Worm (Caenorhabditis elegans) whole organism, mixed stage, embryonic: Measurements from ENCODE around the gene che-12.

ENCODE experiments used
- M03D4.4 ChIP-seq: sonication (generic microtip); optimal IDR thresholded peaks from 2 replicates; lab custom pipeline; 2017; ENCODE audit warnings: mild to moderate bottlenecking, missing genetic modification characterization, missing compliant biosample characterization
- bed-3 ChIP-seq: fragments of 200-800 bp; sonication (Bioruptor generic); optimal IDR thresholded peaks from 3 replicates; lab custom pipeline; 2018; ENCODE audit warnings: mild to moderate bottlenecking, missing genetic modification characterization, moderate library complexity, missing compliant biosample characterization
- blmp-1 ChIP-seq: fragments of 150-350 bp; optimal IDR thresholded peaks from 2 replicates; lab custom pipeline; 2014; ENCODE audit warnings: missing biosample characterization, missing genetic modification characterization
- ceh-39 ChIP-seq: fragments of 150-350 bp; optimal IDR thresholded peaks from 2 replicates; lab custom pipeline; 2014; ENCODE audit warnings: missing biosample characterization, missing genetic modification characterization
- ceh-43 ChIP-seq: fragments of 200-800 bp; sonication (Bioruptor generic); optimal IDR thresholded peaks from 2 replicates; lab custom pipeline; 2018; ENCODE audit warnings: mild to moderate bottlenecking, missing genetic modification characterization, moderate library complexity, missing compliant biosample characterization
- ceh-83 ChIP-seq: fragments of 200-800 bp; sonication (Bioruptor generic); optimal IDR thresholded peaks from 2 replicates; lab custom pipeline; 2018; ENCODE audit warnings: mild to moderate bottlenecking, missing genetic modification characterization, missing compliant biosample characterization
- ces-1 ChIP-seq: fragments of 150-350 bp; optimal IDR thresholded peaks from 2 replicates; lab custom pipeline; 2014; ENCODE audit warnings: missing biosample characterization, missing genetic modification reagents, missing genetic modification characterization
- drap-1 ChIP-seq: fragments of 200-800 bp; sonication (Bioruptor generic); optimal IDR thresholded peaks from 3 replicates; lab custom pipeline; 2018; ENCODE audit warnings: mild to moderate bottlenecking, missing genetic modification characterization, missing compliant biosample characterization
- elt-3 ChIP-seq: fragments of 150-350 bp; optimal IDR thresholded peaks from 2 replicates; lab custom pipeline; 2014; ENCODE audit warnings: missing biosample characterization, missing genetic modification characterization
- flh-1 ChIP-seq: fragments of 200-800 bp; sonication (Bioruptor generic); optimal IDR thresholded peaks from 2 replicates; lab custom pipeline; 2018; ENCODE audit warnings: mild to moderate bottlenecking, missing genetic modification characterization, moderate library complexity, missing compliant biosample characterization
- ham-2 ChIP-seq: fragments of 200-800 bp; sonication (Bioruptor generic); optimal IDR thresholded peaks from 2 replicates; lab custom pipeline; 2018; ENCODE audit warnings: mild to moderate bottlenecking, missing genetic modification characterization, missing compliant biosample characterization
- hlh-1 ChIP-seq: fragments of 150-350 bp; optimal IDR thresholded peaks from 2 replicates; lab custom pipeline; 2014; ENCODE audit warnings: missing biosample characterization, missing genetic modification reagents, missing genetic modification characterization
- lin-13 ChIP-seq: fragments of 150-350 bp; optimal IDR thresholded peaks from 2 replicates; lab custom pipeline; 2014; ENCODE audit warnings: missing biosample characterization, missing genetic modification characterization
- lin-32 ChIP-seq: fragments of 200-800 bp; sonication (Bioruptor generic); optimal IDR thresholded peaks from 2 replicates; lab custom pipeline; 2018; ENCODE audit warnings: mild to moderate bottlenecking, missing genetic modification characterization, missing compliant biosample characterization
- lsy-2 ChIP-seq: fragments of 150-350 bp; optimal IDR thresholded peaks from 2 replicates; lab custom pipeline; 2014; ENCODE audit warnings: missing biosample characterization, missing genetic modification characterization
- mep-1 ChIP-seq: fragments of 150-350 bp; optimal IDR thresholded peaks from 2 replicates; lab custom pipeline; 2017; ENCODE audit warnings: missing biosample characterization, missing genetic modification reagents, missing genetic modification characterization, inconsistent platforms
- mls-2 ChIP-seq: sonication (generic microtip); optimal IDR thresholded peaks from 2 replicates; lab custom pipeline; 2016; ENCODE audit warnings: mild to moderate bottlenecking, missing genetic modification characterization, moderate library complexity, missing compliant biosample characterization
- nhr-12 ChIP-seq: fragments of 150-350 bp; optimal IDR thresholded peaks from 2 replicates; lab custom pipeline; 2014; ENCODE audit warnings: missing biosample characterization, missing genetic modification characterization
- nhr-2 ChIP-seq: fragments of 150-350 bp; optimal IDR thresholded peaks from 2 replicates; lab custom pipeline; 2014; ENCODE audit warnings: missing biosample characterization, missing genetic modification characterization
- nhr-237 ChIP-seq: fragments of 150-350 bp; optimal IDR thresholded peaks from 2 replicates; lab custom pipeline; 2014; ENCODE audit warnings: missing biosample characterization, missing genetic modification characterization
- nhr-76 ChIP-seq: sonication (generic microtip); optimal IDR thresholded peaks from 2 replicates; lab custom pipeline; 2017; ENCODE audit warnings: missing biosample characterization, missing genetic modification characterization
- pha-4 ChIP-seq: fragments of 150-350 bp; optimal IDR thresholded peaks from 2 replicates; lab custom pipeline; 2018; ENCODE audit warnings: missing biosample characterization, missing genetic modification reagents, missing genetic modification characterization
- sem-2 ChIP-seq: fragments of 200-800 bp; sonication (Bioruptor generic); optimal IDR thresholded peaks from 2 replicates; lab custom pipeline; 2018; ENCODE audit warnings: mild to moderate bottlenecking, missing genetic modification characterization, missing compliant biosample characterization
- snpc-4 ChIP-seq: fragments of 150-350 bp; optimal IDR thresholded peaks from 2 replicates; lab custom pipeline; 2014; ENCODE audit warnings: missing biosample characterization, missing genetic modification characterization
- sptf-1 ChIP-seq: sonication (generic microtip); optimal IDR thresholded peaks from 2 replicates; lab custom pipeline; 2017; ENCODE audit warnings: mild to moderate bottlenecking, missing genetic modification characterization, moderate library complexity, missing compliant biosample characterization
- unc-120 ChIP-seq: sonication (generic microtip); optimal IDR thresholded peaks from 2 replicates; lab custom pipeline; 2017; ENCODE audit warnings: missing genetic modification characterization, missing compliant biosample characterization; ENCODE audit not compliant: poor library complexity, severe bottlenecking
- unc-39 ChIP-seq: fragments of 150-350 bp; optimal IDR thresholded peaks from 2 replicates; lab custom pipeline; 2014; ENCODE audit warnings: missing biosample characterization, missing genetic modification characterization
- unc-62 ChIP-seq: fragments of 150-350 bp; optimal IDR thresholded peaks from 2 replicates; lab custom pipeline; 2014; ENCODE audit warnings: missing biosample characterization, missing genetic modification reagents, missing genetic modification characterization
- zip-8 ChIP-seq: fragments of 150-350 bp; optimal IDR thresholded peaks from 2 replicates; lab custom pipeline; 2014; ENCODE audit warnings: missing biosample characterization, missing genetic modification characterization

The che-12 gene

ce11 chrV:10314371-10314770 lies 7.2 kb upstream of the che-12 start, which contains the start of gene trx-2:
trx-2 (plus strand) TSS chrV:10314671.
- TF ChIP-seq nhr-12 (tag; lab: Kevin White, UChicago) (no peak), hlh-1 (tag; lab: Kevin White, UChicago) (no peak), M03D4.4 (tag; lab: Kevin White, UChicago) (no peak), lin-13 (tag; lab: Kevin White, UChicago) (no peak), ceh-83 (GFP tag; lab: Kevin White, UChicago) (no peak), lin-32 (no peak), lsy-2 (no peak)

ce11 chrV:10313953-10314352 lies 6.8 kb upstream of the che-12 start, which contains the start of gene gcy-6:
gcy-6 (minus strand) TSS chrV:10314053.
- TF ChIP-seq M03D4.4 (tag; lab: Kevin White, UChicago) (no peak), ceh-83 (GFP tag; lab: Kevin White, UChicago) (no peak), snpc-4 (tag; lab: Kevin White, UChicago) (no peak), sptf-1 (no peak), zip-8 (tag; lab: Kevin White, UChicago) (no peak), unc-120 (tag; lab: Kevin White, UChicago) (no peak), sem-2 (GFP tag; lab: Kevin White, UChicago) (no peak), lin-32 (no peak), elt-3 (tag; lab: Kevin White, UChicago) (no peak), unc-39 (no peak), nhr-76 (tag; lab: Kevin White, UChicago) (no peak)

- TF ChIP-seq unc-62 (no peak), ces-1 (GFP tag; lab: Kevin White, UChicago) (no peak), snpc-4 (tag; lab: Kevin White, UChicago) (no peak), mep-1 (tag; lab: Kevin White, UChicago) (no peak), M03D4.4 (tag; lab: Kevin White, UChicago) (no peak), ceh-43 (GFP tag; lab: Kevin White, UChicago) (no peak), pha-4 (tag; lab: Kevin White, UChicago) (no peak), hlh-1 (tag; lab: Kevin White, UChicago) (no peak), flh-1 (GFP tag; lab: Kevin White, UChicago) (no peak)
These were observed 10.1 kb downstream of the che-12 start, which contains the start of gene B0024.4 for ce11 chrV:10297099-10297498. B0024.4 (plus strand) TSS chrV:10297399.

ce11 chrV:10294549-10294948 lies 12.6 kb downstream of the che-12 start, which contains the start of gene col-150:
col-150 (minus strand) TSS chrV:10294649.
- TF ChIP-seq ham-2 (GFP tag; lab: Kevin White, UChicago) (no peak), ceh-43 (GFP tag; lab: Kevin White, UChicago) (no peak), nhr-2 (tag; lab: Kevin White, UChicago) (no peak), elt-3 (tag; lab: Kevin White, UChicago) (no peak), unc-120 (tag; lab: Kevin White, UChicago) (no peak), nhr-76 (tag; lab: Kevin White, UChicago) (no peak), lin-32 (no peak), ceh-39 (no peak), nhr-237 (tag; lab: Kevin White, UChicago) (no peak), blmp-1 (tag; lab: Kevin White, UChicago) (no peak), lin-13 (tag; lab: Kevin White, UChicago) (no peak), bed-3 (GFP tag; lab: Kevin White, UChicago) (no peak), snpc-4 (tag; lab: Kevin White, UChicago) (no peak)

- TF ChIP-seq drap-1 (GFP tag; lab: Kevin White, UChicago) (no peak), pha-4 (tag; lab: Kevin White, UChicago) (no peak), blmp-1 (tag; lab: Kevin White, UChicago) (no peak), nhr-76 (tag; lab: Kevin White, UChicago) (no peak), sptf-1 (no peak), zip-8 (tag; lab: Kevin White, UChicago) (no peak), hlh-1 (tag; lab: Kevin White, UChicago) (no peak), unc-62 (no peak), ham-2 (GFP tag; lab: Kevin White, UChicago) (no peak), nhr-2 (tag; lab: Kevin White, UChicago) (no peak), nhr-12 (tag; lab: Kevin White, UChicago) (no peak), nhr-237 (tag; lab: Kevin White, UChicago) (no peak), sem-2 (GFP tag; lab: Kevin White, UChicago) (no peak), mls-2 (tag; lab: Kevin White, UChicago) (no peak), ceh-83 (GFP tag; lab: Kevin White, UChicago) (no peak), ces-1 (GFP tag; lab: Kevin White, UChicago) (no peak), ceh-39 (no peak), lin-32 (no peak), unc-39 (no peak)
These were observed 14.3 kb downstream of the che-12 start, which contains the start of gene col-149 for ce11 chrV:10292819-10293357. col-149 (minus strand) TSS chrV:10292869.
